Worm (Caenorhabditis elegans) whole organism, young adult: Measurements from ENCODE around the gene srlf-24.

Experiments
- B0261.1 ChIP-seq: sonication (generic microtip); optimal IDR thresholded peaks from 2 replicates; lab custom pipeline; 2016; ENCODE audit warnings: mild to moderate bottlenecking, missing genetic modification characterization, moderate library complexity, missing compliant biosample characterization
- C17E4.6 ChIP-seq: fragments of 200-800 bp; sonication (Bioruptor generic); IDR thresholded peaks from 2 replicates; pipeline ENCODE4 v1.3.6; 2022; ENCODE audit warnings: missing genetic modification reagents, missing genetic modification characterization, missing compliant biosample characterization
- F22D6.2 ChIP-seq: sonication (generic microtip); optimal IDR thresholded peaks from 2 replicates; lab custom pipeline; 2016; ENCODE audit warnings: mild to moderate bottlenecking, missing genetic modification characterization, missing compliant biosample characterization
- F23B12.7 ChIP-seq: sonication (generic microtip); optimal IDR thresholded peaks from 2 replicates; lab custom pipeline; 2017; ENCODE audit warnings: missing genetic modification characterization, mild to moderate bottlenecking, missing compliant biosample characterization, antibody characterized with exemption, moderate library complexity; ENCODE audit not compliant: insufficient read depth
- F52B5.7 ChIP-seq: sonication (generic microtip); optimal IDR thresholded peaks from 2 replicates; lab custom pipeline; 2016; ENCODE audit warnings: mild to moderate bottlenecking, missing genetic modification characterization, missing compliant biosample characterization
- F57A8.1 ChIP-seq: fragments of 200-800 bp; sonication (Bioruptor generic); optimal IDR thresholded peaks from 2 replicates; lab custom pipeline; 2018; ENCODE audit warnings: mild to moderate bottlenecking, missing genetic modification characterization, moderate library complexity, missing compliant biosample characterization
- K11D2.4 ChIP-seq: fragments of 200-800 bp; sonication (Bioruptor generic); IDR thresholded peaks from 2 replicates; pipeline ENCODE4 v1.3.6; 2022; ENCODE audit warnings: missing genetic modification reagents, missing genetic modification characterization, missing compliant biosample characterization
- K12H6.12 ChIP-seq: fragments of 200-800 bp; sonication (Bioruptor generic); optimal IDR thresholded peaks from 2 replicates; lab custom pipeline; 2018; ENCODE audit warnings: mild to moderate bottlenecking, missing genetic modification characterization, missing compliant biosample characterization
- T26A5.8 ChIP-seq: sonication (generic microtip); optimal IDR thresholded peaks from 2 replicates; lab custom pipeline; 2016; ENCODE audit warnings: missing genetic modification characterization, missing compliant biosample characterization
- Y53F4B.3 ChIP-seq: fragments of 200-800 bp; sonication (Bioruptor generic); IDR thresholded peaks from 2 replicates; pipeline ENCODE4 v1.3.6; 2022; ENCODE audit warnings: missing genetic modification reagents, missing genetic modification characterization, missing compliant biosample characterization
- Y67H2A.10 ChIP-seq: fragments of 200-800 bp; sonication (Bioruptor generic); conservative IDR thresholded peaks from 2 replicates; pipeline ENCODE4 v1.3.6; 2022; ENCODE audit warnings: missing genetic modification reagents, missing genetic modification characterization, missing compliant biosample characterization
- ZK185.1 ChIP-seq: sonication (generic microtip); optimal IDR thresholded peaks from 2 replicates; lab custom pipeline; 2016; ENCODE audit warnings: mild to moderate bottlenecking, missing genetic modification characterization, missing compliant biosample characterization; ENCODE audit not compliant: poor library complexity, severe bottlenecking
- akir-1 ChIP-seq: fragments of 200-800 bp; sonication (Bioruptor generic); optimal IDR thresholded peaks from 2 replicates; lab custom pipeline; 2018; ENCODE audit warnings: mild to moderate bottlenecking, missing genetic modification characterization, moderate library complexity, missing compliant biosample characterization
- attf-3 ChIP-seq: fragments of 200-800 bp; sonication (Bioruptor generic); conservative IDR thresholded peaks from 2 replicates; pipeline ENCODE4 v1.3.6; 2022; ENCODE audit warnings: missing genetic modification reagents, missing genetic modification characterization, missing compliant biosample characterization
- attf-5 ChIP-seq: fragments of 200-800 bp; sonication (Bioruptor generic); optimal IDR thresholded peaks from 2 replicates; lab custom pipeline; 2018; ENCODE audit warnings: mild to moderate bottlenecking, missing genetic modification characterization, missing compliant biosample characterization
- attf-6 ChIP-seq: fragments of 200-800 bp; sonication (Bioruptor generic); IDR thresholded peaks from 2 replicates; pipeline ENCODE4 v1.3.6; 2022; ENCODE audit warnings: missing genetic modification reagents, missing genetic modification characterization, missing compliant biosample characterization
- ccch-3 ChIP-seq: fragments of 200-800 bp; sonication (Bioruptor generic); optimal IDR thresholded peaks from 2 replicates; lab custom pipeline; 2018; ENCODE audit warnings: mild to moderate bottlenecking, missing genetic modification characterization, missing compliant biosample characterization
- ceh-40 ChIP-seq: fragments of 200-800 bp; sonication (Bioruptor generic); IDR thresholded peaks from 2 replicates; pipeline ENCODE4 v1.3.6; 2022; ENCODE audit warnings: missing genetic modification characterization, missing compliant biosample characterization
- ceh-58 ChIP-seq: fragments of 200-800 bp; sonication (Bioruptor generic); IDR thresholded peaks from 2 replicates; pipeline ENCODE4 v1.3.6; 2022; ENCODE audit warnings: missing genetic modification characterization, missing compliant biosample characterization
- chd-7 ChIP-seq: sonication (generic microtip); optimal IDR thresholded peaks from 2 replicates; lab custom pipeline; 2016; ENCODE audit warnings: mild to moderate bottlenecking, missing genetic modification characterization, moderate library complexity, missing compliant biosample characterization
- dpff-1 ChIP-seq: sonication (generic microtip); optimal IDR thresholded peaks from 2 replicates; lab custom pipeline; 2017; ENCODE audit warnings: mild to moderate bottlenecking, missing genetic modification characterization, missing compliant biosample characterization
- efl-1 ChIP-seq: fragments of 150-350 bp; optimal IDR thresholded peaks from 2 replicates; lab custom pipeline; 2014; ENCODE audit warnings: missing biosample characterization, missing genetic modification reagents, missing genetic modification characterization
- egrh-3 ChIP-seq: fragments of 200-800 bp; sonication (Bioruptor generic); IDR thresholded peaks from 2 replicates; pipeline ENCODE4 v1.3.6; 2022; ENCODE audit warnings: missing genetic modification reagents, missing genetic modification characterization, missing compliant biosample characterization
- ekl-4 ChIP-seq: fragments of 200-800 bp; sonication (Bioruptor generic); IDR thresholded peaks from 2 replicates; pipeline ENCODE4 v1.3.6; 2022; ENCODE audit warnings: missing genetic modification reagents, missing genetic modification characterization, missing compliant biosample characterization
- ets-4 ChIP-seq: fragments of 200-800 bp; sonication (Bioruptor generic); optimal IDR thresholded peaks from 2 replicates; lab custom pipeline; 2018; ENCODE audit warnings: mild to moderate bottlenecking, missing genetic modification characterization, missing compliant biosample characterization
- fkh-3 ChIP-seq: sonication (generic microtip); optimal IDR thresholded peaks from 2 replicates; lab custom pipeline; 2016; ENCODE audit warnings: mild to moderate bottlenecking, missing genetic modification characterization, missing compliant biosample characterization
- hlh-12 ChIP-seq: sonication (generic microtip); optimal IDR thresholded peaks from 2 replicates; lab custom pipeline; 2016; ENCODE audit warnings: missing genetic modification characterization, missing compliant biosample characterization
- hlh-26 ChIP-seq: fragments of 200-800 bp; sonication (Bioruptor generic); conservative IDR thresholded peaks from 2 replicates; pipeline ENCODE4 v1.3.6; 2022; ENCODE audit warnings: missing genetic modification reagents, missing genetic modification characterization, missing compliant biosample characterization
- hmg-20 ChIP-seq: fragments of 200-800 bp; sonication (Bioruptor generic); IDR thresholded peaks from 2 replicates; pipeline ENCODE4 v1.3.6; 2022; ENCODE audit warnings: missing genetic modification reagents, missing genetic modification characterization, missing compliant biosample characterization
- let-526 ChIP-seq: fragments of 200-800 bp; sonication (Bioruptor generic); IDR thresholded peaks from 2 replicates; pipeline ENCODE4 v1.3.6; 2022; ENCODE audit warnings: missing genetic modification reagents, missing genetic modification characterization, missing compliant biosample characterization
- lin-26 ChIP-seq: fragments of 200-800 bp; sonication (Bioruptor generic); IDR thresholded peaks from 2 replicates; pipeline ENCODE4 v1.3.6; 2022; ENCODE audit warnings: missing genetic modification reagents, missing genetic modification characterization, missing compliant biosample characterization
- lin-40 ChIP-seq: sonication (generic microtip); optimal IDR thresholded peaks from 2 replicates; lab custom pipeline; 2016; ENCODE audit warnings: missing genetic modification characterization, mild to moderate bottlenecking, missing compliant biosample characterization, missing genotype, missing genetic modification reagents
- lsy-27 ChIP-seq: sonication (generic microtip); optimal IDR thresholded peaks from 2 replicates; lab custom pipeline; 2017; ENCODE audit warnings: missing genetic modification characterization, mild to moderate bottlenecking, missing compliant biosample characterization, antibody characterized with exemption, missing genotype, borderline replicate concordance; ENCODE audit not compliant: insufficient read depth
- madf-10 ChIP-seq: sonication (generic microtip); optimal IDR thresholded peaks from 2 replicates; lab custom pipeline; 2016; ENCODE audit warnings: mild to moderate bottlenecking, missing genetic modification characterization, missing compliant biosample characterization
- madf-6 ChIP-seq: fragments of 200-800 bp; sonication (Bioruptor generic); IDR thresholded peaks from 2 replicates; pipeline ENCODE4 v1.3.6; 2022; ENCODE audit warnings: missing genetic modification reagents, missing genetic modification characterization, missing compliant biosample characterization
- madf-8 ChIP-seq: fragments of 200-800 bp; sonication (Bioruptor generic); conservative IDR thresholded peaks from 2 replicates; pipeline ENCODE4 v1.3.6; 2022; ENCODE audit warnings: missing genetic modification reagents, missing genetic modification characterization, missing compliant biosample characterization
- mxl-1 ChIP-seq: sonication (generic microtip); optimal IDR thresholded peaks from 2 replicates; lab custom pipeline; 2016; ENCODE audit warnings: missing genetic modification characterization, missing compliant biosample characterization
- nhr-90 ChIP-seq: sonication (generic microtip); optimal IDR thresholded peaks from 2 replicates; lab custom pipeline; 2016; ENCODE audit warnings: missing genotype, mild to moderate bottlenecking, missing genetic modification characterization, missing compliant biosample characterization
- pbrm-1 ChIP-seq: fragments of 200-800 bp; sonication (Bioruptor generic); IDR thresholded peaks from 2 replicates; pipeline ENCODE4 v1.3.6; 2022; ENCODE audit warnings: missing genetic modification reagents, missing genetic modification characterization, missing compliant biosample characterization
- rpc-1 ChIP-seq, 2 experiments: fragments of 150-350 bp in 1 of 2; sonication (generic microtip) in 1 of 2; optimal IDR thresholded peaks; 2 replicates each; lab custom pipeline; 2014 to 2018; ENCODE audit warnings: missing biosample characterization in 1 of 2, missing genetic modification characterization in 1 of 2, missing genetic modification reagents in 1 of 2, missing genotype in 1 of 2
- sea-2 ChIP-seq: fragments of 200-800 bp; sonication (Bioruptor generic); IDR thresholded peaks from 2 replicates; pipeline ENCODE4 v1.3.6; 2022; ENCODE audit warnings: missing genetic modification characterization, missing compliant biosample characterization
- snpc-3.4 ChIP-seq: sonication (generic microtip); optimal IDR thresholded peaks from 2 replicates; lab custom pipeline; 2017; ENCODE audit warnings: missing genetic modification characterization, mild to moderate bottlenecking, missing compliant biosample characterization, antibody characterized with exemption, moderate library complexity, missing genotype, missing genetic modification reagents
- somi-1 ChIP-seq: fragments of 200-800 bp; sonication (Bioruptor generic); optimal IDR thresholded peaks from 2 replicates; lab custom pipeline; 2018; ENCODE audit warnings: mild to moderate bottlenecking, missing genetic modification characterization, missing compliant biosample characterization
- tbx-9 ChIP-seq: sonication (generic microtip); optimal IDR thresholded peaks from 2 replicates; lab custom pipeline; 2016; ENCODE audit warnings: borderline replicate concordance, missing genetic modification characterization, inconsistent platforms, missing compliant biosample characterization
- tlf-1 ChIP-seq: fragments of 200-800 bp; sonication (Bioruptor generic); optimal IDR thresholded peaks from 2 replicates; lab custom pipeline; 2018; ENCODE audit warnings: mild to moderate bottlenecking, missing genetic modification characterization, missing compliant biosample characterization
- ztf-22 ChIP-seq: fragments of 200-800 bp; sonication (Bioruptor generic); optimal IDR thresholded peaks from 2 replicates; lab custom pipeline; 2018; ENCODE audit warnings: mild to moderate bottlenecking, missing genetic modification characterization, moderate library complexity, missing compliant biosample characterization
- ztf-26 ChIP-seq: sonication (generic microtip); optimal IDR thresholded peaks from 2 replicates; lab custom pipeline; 2017; ENCODE audit warnings: missing genetic modification characterization, missing compliant biosample characterization
- ztf-3 ChIP-seq: fragments of 200-800 bp; sonication (Bioruptor generic); optimal IDR thresholded peaks from 2 replicates; lab custom pipeline; 2018; ENCODE audit warnings: mild to moderate bottlenecking, missing genetic modification characterization, missing compliant biosample characterization
- ztf-6 ChIP-seq: fragments of 200-800 bp; sonication (Bioruptor generic); IDR thresholded peaks from 2 replicates; pipeline ENCODE4 v1.3.6; 2022; ENCODE audit warnings: missing genetic modification reagents, missing genetic modification characterization, missing compliant biosample characterization

Gene srlf-24

DNA sequence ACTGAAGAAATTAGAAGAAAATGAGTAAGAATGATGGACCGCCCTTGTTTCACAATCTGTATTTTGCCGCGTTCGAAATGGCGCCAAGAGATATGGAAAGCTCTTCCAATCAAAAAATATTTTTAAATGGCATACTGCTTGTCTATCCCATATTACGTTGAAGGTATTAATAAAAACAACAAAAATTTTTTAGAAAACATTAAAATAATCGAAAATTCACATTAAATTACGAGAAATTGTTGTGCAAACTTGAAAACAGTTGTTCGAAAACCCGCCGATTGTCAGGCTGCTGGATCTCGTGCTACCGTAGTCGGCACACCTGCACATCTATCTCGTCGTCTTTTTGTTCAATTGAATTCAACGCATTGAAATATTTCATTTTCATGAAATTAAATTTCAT lies 22.0 kb downstream of the srlf-24 start, which contains the start of gene klc-1 (continued):
- TF ChIP-seq C17E4.6 (GFP tag; lab: Robert Waterston, UW) (peak; percentile 55; the same call in 1 of the 2 replicates), ets-4 (no peak), hlh-26 (GFP tag; lab: Robert Waterston, UW) (no peak), F23B12.7 (tag; lab: Kevin White, UChicago) (no peak), sea-2 (no peak), ZK185.1 (no peak), madf-8 (peak; percentile 81), akir-1 (GFP tag; lab: Kevin White, UChicago) (no peak), madf-10 (tag; lab: Kevin White, UChicago) (no peak), attf-3 (GFP tag; lab: Robert Waterston, UW) (no peak), ztf-6 (GFP tag; lab: Robert Waterston, UW) (no peak), rpc-1 (optimal IDR thresholded peaks at IDR 0.05; lab: Kevin White, UChicago) (no peak), rpc-1 (tag; optimal IDR thresholded peaks at IDR 0.05; lab: Kevin White, UChicago) (no peak), chd-7 (tag; lab: Kevin White, UChicago) (no peak), tbx-9 (tag; lab: Kevin White, UChicago) (no peak), attf-6 (no peak), lin-40 (tag; lab: Kevin White, UChicago) (no peak), F22D6.2 (tag; lab: Kevin White, UChicago) (no peak), let-526 (GFP tag; lab: Robert Waterston, UW) (no peak), ztf-26 (tag; lab: Kevin White, UChicago) (no peak), somi-1 (GFP tag; lab: Kevin White, UChicago) (no peak), hlh-12 (tag; lab: Kevin White, UChicago) (no peak), K11D2.4 (GFP tag; lab: Robert Waterston, UW) (no peak), ceh-58 (no peak), Y53F4B.3 (GFP tag; lab: Robert Waterston, UW) (0 out of 2 replicates have a peak, but pooled peaks have one; percentile 6), tlf-1 (peak; percentile 27), ztf-3 (GFP tag; lab: Kevin White, UChicago) (no peak), snpc-3.4 (tag; lab: Kevin White, UChicago) (no peak), F57A8.1 (no peak), K12H6.12 (tag; lab: Kevin White, UChicago) (no peak), attf-5 (GFP tag; lab: Kevin White, UChicago) (no peak), ekl-4 (GFP tag; lab: Robert Waterston, UW) (0 out of 2 replicates have a peak, but pooled peaks have one; percentile 15), dpff-1 (no peak), lin-26 (no peak), egrh-3 (GFP tag; lab: Robert Waterston, UW) (no peak), nhr-90 (tag; lab: Kevin White, UChicago) (no peak), efl-1 (GFP tag; lab: Kevin White, UChicago) (peak; percentile 93), madf-6 (GFP tag; lab: Robert Waterston, UW) (peak; percentile 94), T26A5.8 (no peak), lsy-27 (tag; lab: Kevin White, UChicago) (no peak), ztf-22 (GFP tag; lab: Kevin White, UChicago) (no peak), pbrm-1 (GFP tag; lab: Robert Waterston, UW) (peak; percentile 21; the same call in 1 of the 2 replicates), B0261.1 (tag; lab: Kevin White, UChicago) (no peak), ceh-40 (GFP tag; lab: Robert Waterston, UW) (no peak), mxl-1 (tag; lab: Kevin White, UChicago) (no peak), fkh-3 (tag; lab: Kevin White, UChicago) (no peak), ccch-3 (GFP tag; lab: Kevin White, UChicago) (no peak), Y67H2A.10 (no peak), hmg-20 (GFP tag; lab: Robert Waterston, UW) (no peak), F52B5.7 (tag; lab: Kevin White, UChicago) (no peak)
